Worm (Caenorhabditis elegans): ENCODE data around the gene idpc-4.

DNA sequence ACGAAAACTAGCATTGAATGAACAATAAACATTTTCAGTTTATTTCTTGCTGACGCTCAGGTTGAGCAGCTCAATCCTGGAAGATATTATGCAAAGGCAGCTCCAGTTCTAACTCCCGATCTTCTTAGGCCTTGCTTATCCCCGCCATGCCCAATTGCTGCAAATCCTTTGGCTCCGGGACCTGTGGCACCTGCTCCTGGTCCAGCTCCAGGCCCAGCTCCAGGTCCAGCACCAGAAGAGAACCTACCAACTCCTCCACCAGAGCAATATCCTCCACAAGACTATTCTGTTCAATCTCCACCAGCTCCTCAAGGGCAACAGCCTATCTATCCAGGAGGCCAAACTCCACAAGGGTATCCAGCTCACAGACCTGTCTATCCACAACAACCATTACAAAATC is 9.1 kb upstream of the idpc-4 start:
- TF ChIP-seq him-1 (tag; optimal IDR thresholded peaks at IDR 0.05) = no peak
- TF ChIP-seq W03F9.2 (tag; optimal IDR thresholded peaks at IDR 0.05) = no peak
- TF ChIP-seq dao-5 (tag; optimal IDR thresholded peaks at IDR 0.05) = no peak
